Worm (Caenorhabditis elegans) whole organism, early embryonic: ENCODE measurements around the gene K08H2.5.

ENCODE experiments used
- B0310.2 ChIP-seq: sonication (generic microtip); optimal IDR thresholded peaks from 2 replicates; lab custom pipeline; 2016; ENCODE audit warnings: mild to moderate bottlenecking, missing genetic modification characterization, missing compliant biosample characterization
- F13C5.2 ChIP-seq: sonication (generic microtip); optimal IDR thresholded peaks from 2 replicates; lab custom pipeline; 2017; ENCODE audit warnings: mild to moderate bottlenecking, missing genetic modification characterization, inconsistent platforms, missing compliant biosample characterization
- aly-1 ChIP-seq: sonication (generic microtip); optimal IDR thresholded peaks from 2 replicates; lab custom pipeline; 2016; ENCODE audit warnings: missing genetic modification characterization, missing compliant biosample characterization
- ama-1 ChIP-seq: fragments of 150-350 bp; optimal IDR thresholded peaks from 2 replicates; lab custom pipeline; 2014
- ceh-13 ChIP-seq: fragments of 200-800 bp; sonication (Bioruptor generic); optimal IDR thresholded peaks from 2 replicates; lab custom pipeline; 2018; ENCODE audit warnings: mild to moderate bottlenecking, missing genetic modification characterization, missing compliant biosample characterization
- ceh-36 ChIP-seq: sonication (generic microtip); optimal IDR thresholded peaks from 2 replicates; lab custom pipeline; 2016; ENCODE audit warnings: missing genetic modification characterization, inconsistent platforms, missing compliant biosample characterization
- ets-7 ChIP-seq: sonication (generic microtip); optimal IDR thresholded peaks from 2 replicates; lab custom pipeline; 2016; ENCODE audit warnings: missing genotype, missing genetic modification characterization, missing compliant biosample characterization
- flt-1 ChIP-seq: fragments of 200-800 bp; sonication (Bioruptor generic); IDR thresholded peaks from 2 replicates; pipeline ENCODE4 v1.3.6; 2022; ENCODE audit warnings: missing genetic modification characterization, missing compliant biosample characterization
- hmbx-1 ChIP-seq: sonication (generic microtip); optimal IDR thresholded peaks from 2 replicates; lab custom pipeline; 2016; ENCODE audit warnings: mild to moderate bottlenecking, missing genetic modification characterization, missing compliant biosample characterization
- hmg-4 ChIP-seq: fragments of 200-800 bp; sonication (Bioruptor generic); optimal IDR thresholded peaks from 2 replicates; lab custom pipeline; 2018; ENCODE audit warnings: mild to moderate bottlenecking, missing genetic modification characterization, missing compliant biosample characterization
- hnd-1 ChIP-seq: sonication (generic microtip); optimal IDR thresholded peaks from 2 replicates; lab custom pipeline; 2016; ENCODE audit warnings: missing genetic modification characterization, missing compliant biosample characterization
- pes-1 ChIP-seq: fragments of 200-800 bp; sonication (Bioruptor generic); IDR thresholded peaks from 2 replicates; pipeline ENCODE4 v1.3.6; 2022; ENCODE audit warnings: missing genetic modification reagents, missing genetic modification characterization, missing compliant biosample characterization
- scrt-1 ChIP-seq: fragments of 200-800 bp; sonication (Bioruptor generic); IDR thresholded peaks from 2 replicates; pipeline ENCODE4 v1.3.6; 2022; ENCODE audit warnings: missing genetic modification characterization, missing compliant biosample characterization
- sea-1 ChIP-seq: fragments of 200-800 bp; sonication (Bioruptor generic); conservative IDR thresholded peaks from 2 replicates; pipeline ENCODE4 v1.3.6; 2022; ENCODE audit warnings: missing genetic modification characterization, missing compliant biosample characterization
- tbx-11 ChIP-seq: fragments of 200-800 bp; sonication (Bioruptor generic); IDR thresholded peaks from 2 replicates; pipeline ENCODE4 v1.3.6; 2022; ENCODE audit warnings: missing genetic modification characterization, missing compliant biosample characterization
- tbx-37 ChIP-seq: fragments of 200-800 bp; sonication (Bioruptor generic); conservative IDR thresholded peaks from 2 replicates; pipeline ENCODE4 v1.3.6; 2022; ENCODE audit warnings: missing genetic modification reagents, missing genetic modification characterization, missing compliant biosample characterization
- tra-4 ChIP-seq: sonication (generic microtip); optimal IDR thresholded peaks from 2 replicates; lab custom pipeline; 2017; ENCODE audit warnings: missing genetic modification characterization, missing compliant biosample characterization

Gene K08H2.5

DNA sequence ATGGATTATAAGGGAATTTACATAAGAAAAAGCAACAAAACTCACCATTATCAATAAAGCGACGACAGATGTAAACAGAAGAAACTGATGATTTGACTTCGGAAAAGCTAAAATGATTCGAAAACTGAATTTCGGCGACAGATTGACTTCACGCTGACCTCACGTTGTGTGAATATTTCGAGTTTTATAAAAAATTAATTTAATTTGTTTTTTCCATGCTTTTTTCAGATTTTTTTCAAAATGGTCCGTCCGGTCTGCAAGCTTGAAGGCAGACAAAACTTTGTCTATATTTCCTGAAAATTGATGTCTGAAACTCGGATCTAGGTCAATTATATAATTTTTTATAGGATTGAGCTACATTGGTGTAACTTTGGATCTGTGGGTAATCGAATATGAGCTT is at the start of gene K08H2.5:
Gene K08H2.5 (minus strand): TSS at position 101 of the 400 bp plus-strand sequence.
- TF ChIP-seq F13C5.2 (tag; lab: Kevin White, UChicago) (no peak), scrt-1 (no peak), pes-1 (GFP tag; lab: Robert Waterston, UW) (no peak), ets-7 (tag; lab: Kevin White, UChicago) (no peak), sea-1 (no peak), B0310.2 (tag; lab: Kevin White, UChicago) (no peak), tbx-37 (GFP tag; lab: Robert Waterston, UW) (no peak), ama-1 (no peak)

DNA sequence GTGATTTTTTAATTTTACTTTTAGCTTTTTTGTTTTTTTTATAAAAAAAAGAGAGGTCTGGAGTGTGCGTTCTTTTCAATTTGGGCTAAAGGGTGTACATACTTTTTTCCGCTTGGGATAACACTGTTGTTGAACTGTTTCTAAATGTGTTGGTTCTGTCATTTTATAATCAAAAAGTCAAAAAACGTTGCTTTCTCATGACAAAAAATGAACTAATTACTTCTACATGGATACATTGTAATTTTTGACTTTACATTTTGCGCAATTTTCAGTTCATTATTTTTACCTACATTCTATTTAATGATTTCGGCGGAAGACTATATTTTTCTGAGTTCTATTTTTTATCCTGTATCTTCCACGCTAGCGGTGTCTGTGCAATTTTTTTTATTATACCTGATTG is 49.4 kb upstream of the K08H2.5 start, which contains the start of gene srd-38:
Gene srd-38 (plus strand): TSS at position 301 of the 400 bp plus-strand sequence.
- no peak for TF ChIP-seq scrt-1

DNA sequence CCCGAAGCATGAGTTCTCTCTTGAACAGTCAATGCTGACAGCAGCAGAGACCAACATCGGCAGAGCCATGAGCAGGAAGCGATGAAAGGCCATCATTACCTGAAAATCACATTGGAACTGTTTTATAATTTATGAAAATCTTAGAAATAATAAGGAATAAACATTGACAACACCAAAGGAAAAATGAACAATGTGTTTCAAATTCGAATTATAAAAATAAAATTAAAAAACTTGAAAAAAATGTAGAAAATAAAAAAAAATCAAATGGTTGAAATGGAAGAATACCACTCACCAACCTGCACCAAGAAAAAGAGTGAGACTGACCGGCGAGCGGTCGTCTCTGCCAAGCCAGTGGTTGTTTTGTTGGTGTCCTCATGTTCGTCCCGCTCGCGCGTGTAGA is 48.4 kb upstream of the K08H2.5 start, which contains the start of gene R04D3.3:
Gene R04D3.3 (minus strand): TSS at position 101 of the 400 bp plus-strand sequence.
- no peak for TF ChIP-seq hmg-4 (GFP tag; lab: Kevin White, UChicago)
- TF ChIP-seq B0310.2 (tag; lab: Kevin White, UChicago) = no peak
- TF ChIP-seq flt-1 (GFP tag; lab: Robert Waterston, UW) = no peak
- no peak for TF ChIP-seq ceh-36 (tag; lab: Kevin White, UChicago)
- TF ChIP-seq tbx-11 (GFP tag; lab: Robert Waterston, UW) = no peak
- TF ChIP-seq F13C5.2 (tag; lab: Kevin White, UChicago) = no peak
- no peak for TF ChIP-seq ets-7 (tag; lab: Kevin White, UChicago)
- TF ChIP-seq scrt-1 = no peak
- TF ChIP-seq ceh-13 = no peak
- TF ChIP-seq ama-1 = no peak
- no peak for TF ChIP-seq pes-1 (GFP tag; lab: Robert Waterston, UW)
- TF ChIP-seq tbx-37 (GFP tag; lab: Robert Waterston, UW) = no peak
- no peak for TF ChIP-seq tra-4 (tag; lab: Kevin White, UChicago)
- no peak for TF ChIP-seq aly-1 (tag; lab: Kevin White, UChicago)

DNA sequence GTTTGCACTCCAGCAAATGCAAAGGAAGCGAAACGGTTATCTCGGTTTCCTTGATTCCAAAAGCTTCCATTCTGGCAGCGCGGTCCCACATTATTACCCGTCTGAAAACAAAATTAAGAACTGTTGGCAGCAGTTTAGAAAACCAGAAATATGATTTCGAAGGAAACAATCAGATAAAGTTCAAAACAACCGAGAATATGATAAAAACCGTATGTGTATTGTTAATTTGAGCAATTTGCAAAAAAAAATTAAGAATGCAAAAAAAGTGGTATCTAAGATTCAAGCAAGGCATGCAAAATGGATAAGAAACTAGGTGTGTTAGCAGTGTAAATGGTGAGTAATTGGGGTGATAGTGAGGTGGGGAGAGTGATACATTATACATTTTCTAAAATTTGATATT is 46.6 kb upstream of the K08H2.5 start, which contains the start of gene R04D3.4:
Gene R04D3.4 (minus strand): TSS at position 101 of the 400 bp plus-strand sequence.
- no peak for TF ChIP-seq B0310.2 (tag; lab: Kevin White, UChicago)

DNA sequence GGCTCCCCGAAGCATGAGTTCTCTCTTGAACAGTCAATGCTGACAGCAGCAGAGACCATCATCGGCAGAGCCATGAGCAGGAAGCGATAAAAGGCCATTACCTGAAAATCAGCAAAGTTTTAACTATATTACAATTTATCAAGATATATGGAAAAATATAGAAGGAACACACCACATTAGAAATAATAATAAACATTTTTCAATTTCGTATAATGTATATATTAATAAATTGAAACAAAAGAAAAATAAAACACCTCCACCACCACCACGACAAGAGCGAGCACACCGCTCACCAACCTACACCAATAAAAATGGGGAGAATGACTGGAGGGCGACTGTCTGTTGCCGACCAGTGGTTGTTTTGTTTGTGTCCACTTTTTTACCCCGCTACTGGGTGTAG is 44.4 kb upstream of the K08H2.5 start, which contains the start of gene R04D3.2:
Gene R04D3.2 (minus strand): TSS at position 101 of the 400 bp plus-strand sequence.
- TF ChIP-seq hmbx-1 (no peak), flt-1 (GFP tag; lab: Robert Waterston, UW) (no peak), tbx-11 (GFP tag; lab: Robert Waterston, UW) (no peak), aly-1 (tag; lab: Kevin White, UChicago) (no peak), ama-1 (no peak), F13C5.2 (tag; lab: Kevin White, UChicago) (no peak), hnd-1 (no peak), hmg-4 (GFP tag; lab: Kevin White, UChicago) (no peak), tbx-37 (GFP tag; lab: Robert Waterston, UW) (no peak), ets-7 (tag; lab: Kevin White, UChicago) (no peak), tra-4 (tag; lab: Kevin White, UChicago) (no peak)

DNA sequence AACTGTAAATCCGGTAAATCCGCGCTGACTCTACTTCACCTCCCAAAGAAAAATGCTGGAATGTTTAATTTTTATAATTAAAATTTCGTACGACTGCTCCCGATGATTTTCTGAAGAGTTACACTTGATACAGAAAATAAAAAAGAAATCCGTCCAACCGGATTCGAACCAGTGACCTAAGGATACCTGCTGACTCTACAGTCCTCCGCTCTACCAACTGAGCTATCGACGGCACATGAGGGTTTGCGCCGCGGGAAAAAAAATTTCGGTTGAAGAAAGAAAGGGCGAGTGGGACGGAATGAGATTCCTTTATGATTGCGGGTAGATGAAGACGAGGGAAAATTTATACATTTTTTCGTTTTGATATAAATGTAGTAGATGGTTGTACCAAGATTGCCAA is 42.5 kb upstream of the K08H2.5 start:
- no peak for TF ChIP-seq ets-7 (tag; lab: Kevin White, UChicago)
- no peak for TF ChIP-seq aly-1 (tag; lab: Kevin White, UChicago)
- TF ChIP-seq hmbx-1 = no peak
- no peak for TF ChIP-seq ceh-13
- no peak for TF ChIP-seq ama-1
- no peak for TF ChIP-seq tbx-37 (GFP tag; lab: Robert Waterston, UW)
- no peak for TF ChIP-seq sea-1
- no peak for TF ChIP-seq pes-1 (GFP tag; lab: Robert Waterston, UW)
- no peak for TF ChIP-seq F13C5.2 (tag; lab: Kevin White, UChicago)
- TF ChIP-seq scrt-1 = no peak
- no peak for TF ChIP-seq flt-1 (GFP tag; lab: Robert Waterston, UW)
- TF ChIP-seq B0310.2 (tag; lab: Kevin White, UChicago) = no peak
- TF ChIP-seq ceh-36 (tag; lab: Kevin White, UChicago) = no peak
- TF ChIP-seq tbx-11 (GFP tag; lab: Robert Waterston, UW) = no peak
- TF ChIP-seq hnd-1 = no peak
- TF ChIP-seq hmg-4 (GFP tag; lab: Kevin White, UChicago) = no peak

DNA sequence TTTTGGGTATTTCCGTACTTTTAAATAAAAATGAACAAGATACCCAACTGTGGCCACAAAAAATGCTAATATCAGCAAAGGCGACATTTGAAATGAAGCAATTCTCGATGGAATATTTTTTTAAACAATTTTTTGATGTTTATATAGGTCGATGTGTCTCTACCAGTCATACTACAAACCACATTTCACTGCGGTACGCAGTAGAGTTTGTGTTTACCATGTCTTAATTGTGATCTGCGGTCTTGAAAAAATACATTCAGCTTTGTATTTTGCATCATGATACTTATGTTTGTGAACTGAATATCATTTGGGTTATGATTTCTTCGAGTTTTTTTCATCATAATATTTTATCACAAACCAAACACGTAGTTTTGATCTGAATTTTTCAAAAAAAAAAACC is 42.0 kb upstream of the K08H2.5 start, which contains the start of gene cyp-14A4:
Gene cyp-14A4 (minus strand): TSS at position 107 of the 400 bp plus-strand sequence.
- TF ChIP-seq hnd-1 (no peak), ceh-13 (no peak)

DNA sequence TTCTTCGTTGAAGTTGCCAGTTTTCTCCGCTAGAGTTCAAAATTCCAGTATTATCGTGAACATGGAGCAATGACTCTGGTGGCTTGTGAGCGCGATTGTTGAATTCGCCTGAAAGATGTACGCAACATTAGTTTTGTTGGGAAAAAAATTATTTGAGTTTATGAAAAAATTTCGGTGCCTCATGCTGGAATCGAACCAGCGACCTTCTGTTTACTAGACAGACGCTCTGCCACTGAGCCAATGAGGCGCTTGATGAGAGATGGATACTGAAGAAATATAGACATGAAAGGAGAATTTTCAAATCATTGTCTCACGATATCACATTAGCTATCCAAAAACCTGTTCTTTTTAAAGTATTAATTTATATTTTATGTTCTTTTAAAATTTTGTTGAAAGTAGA is 41.3 kb upstream of the K08H2.5 start:
- no peak for TF ChIP-seq aly-1 (tag; lab: Kevin White, UChicago)
- TF ChIP-seq scrt-1 = no peak
- no peak for TF ChIP-seq ceh-36 (tag; lab: Kevin White, UChicago)
- TF ChIP-seq pes-1 (GFP tag; lab: Robert Waterston, UW) = no peak
- TF ChIP-seq tbx-37 (GFP tag; lab: Robert Waterston, UW) = no peak

DNA sequence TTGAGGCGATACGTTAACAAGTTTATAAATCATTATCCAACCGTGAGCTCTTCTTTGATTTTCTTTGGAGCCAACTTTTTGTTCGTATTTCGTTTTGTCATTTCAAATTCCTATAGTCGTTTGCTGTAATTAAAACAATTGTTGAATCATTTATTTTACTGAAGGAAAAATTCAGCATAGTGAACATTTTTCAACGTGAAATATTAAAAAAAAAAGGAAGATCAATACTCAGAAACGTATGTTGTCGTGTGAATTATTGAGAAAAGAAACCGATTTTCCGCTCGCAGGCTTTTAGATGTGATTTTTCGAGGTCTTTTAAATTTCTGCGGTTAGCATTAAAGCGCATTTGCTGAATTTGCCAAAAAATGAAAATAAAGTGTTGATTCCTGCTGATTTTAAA is 36.7 kb upstream of the K08H2.5 start, which contains the start of gene phf-33:
Gene phf-33 (minus strand): TSS at position 101 of the 400 bp plus-strand sequence.
- no peak for TF ChIP-seq pes-1 (GFP tag; lab: Robert Waterston, UW)
- TF ChIP-seq tra-4 (tag; lab: Kevin White, UChicago) = no peak
- TF ChIP-seq sea-1 = no peak
- TF ChIP-seq scrt-1 = no peak
- TF ChIP-seq hmg-4 (GFP tag; lab: Kevin White, UChicago) = no peak
- no peak for TF ChIP-seq tbx-37 (GFP tag; lab: Robert Waterston, UW)
- no peak for TF ChIP-seq hnd-1
- TF ChIP-seq F13C5.2 (tag; lab: Kevin White, UChicago) = no peak
- TF ChIP-seq ama-1 = no peak
- no peak for TF ChIP-seq flt-1 (GFP tag; lab: Robert Waterston, UW)
- no peak for TF ChIP-seq ets-7 (tag; lab: Kevin White, UChicago)
- no peak for TF ChIP-seq B0310.2 (tag; lab: Kevin White, UChicago)
- TF ChIP-seq ceh-13 = no peak
- TF ChIP-seq hmbx-1 = no peak
- no peak for TF ChIP-seq tbx-11 (GFP tag; lab: Robert Waterston, UW)
- no peak for TF ChIP-seq ceh-36 (tag; lab: Kevin White, UChicago)
- TF ChIP-seq aly-1 (tag; lab: Kevin White, UChicago) = no peak
